Fruit fly (Drosophila melanogaster) whole organism, embryonic: Measurements from ENCODE around the gene CG33096.

Experiments
- Aef1 ChIP-seq: fragments of 200-800 bp; sonication (Bioruptor generic); IDR thresholded peaks from 3 replicates; pipeline ENCODE4 v1.3.6; 2022; ENCODE audit warnings: missing biosample characterization, missing genetic modification characterization
- B-H1 ChIP-seq: fragments of 200-800 bp; sonication (Bioruptor generic); IDR thresholded peaks from 3 replicates; pipeline ENCODE4 v1.3.6; 2022; ENCODE audit warnings: missing biosample characterization, missing genetic modification characterization
- CG14014 ChIP-seq: fragments of 200-800 bp; sonication (Bioruptor generic); IDR thresholded peaks from 2 replicates; pipeline ENCODE4 v1.3.6; 2022; ENCODE audit warnings: missing biosample characterization, missing genetic modification characterization
- CG14710 ChIP-seq: fragments of 200-800 bp; sonication (Bioruptor generic); optimal IDR thresholded peaks from 3 replicates; lab custom pipeline; 2019; ENCODE audit warnings: missing biosample characterization, mild to moderate bottlenecking, missing genetic modification characterization, moderate library complexity
- CG15479 ChIP-seq: fragments of 200-800 bp; sonication (Bioruptor generic); optimal IDR thresholded peaks from 3 replicates; lab custom pipeline; 2019; ENCODE audit warnings: missing biosample characterization, mild to moderate bottlenecking, missing genetic modification characterization, moderate library complexity
- CG15514 ChIP-seq: fragments of 200-800 bp; sonication (Bioruptor generic); optimal IDR thresholded peaks from 3 replicates; lab custom pipeline; 2017; ENCODE audit warnings: missing biosample characterization, missing genetic modification characterization, mild to moderate bottlenecking, moderate library complexity, missing genetic modification reagents
- CG17359 ChIP-seq: fragments of 200-800 bp; sonication (Bioruptor generic); optimal IDR thresholded peaks from 3 replicates; lab custom pipeline; 2018; ENCODE audit warnings: missing biosample characterization, mild to moderate bottlenecking, missing genetic modification characterization, moderate library complexity
- CG17802 ChIP-seq: fragments of 200-800 bp; sonication (Bioruptor generic); optimal IDR thresholded peaks from 2 replicates; lab custom pipeline; 2018; ENCODE audit warnings: missing biosample characterization, mild to moderate bottlenecking, missing genetic modification characterization, moderate library complexity
- CG18599 ChIP-seq: fragments of 200-800 bp; sonication (Bioruptor generic); optimal IDR thresholded peaks from 3 replicates; lab custom pipeline; 2017; ENCODE audit warnings: missing biosample characterization, missing genetic modification characterization, mild to moderate bottlenecking, moderate library complexity, missing genetic modification reagents
- CG2129 ChIP-seq: fragments of 200-800 bp; sonication (Bioruptor generic); IDR thresholded peaks from 2 replicates; pipeline ENCODE4 v1.3.6; 2022; ENCODE audit warnings: missing biosample characterization, missing genetic modification characterization; ENCODE audit not compliant: partially characterized antibody
- CG30403 ChIP-seq: fragments of 200-800 bp; sonication (Bioruptor generic); optimal IDR thresholded peaks from 3 replicates; lab custom pipeline; 2016; ENCODE audit warnings: missing biosample characterization, missing genetic modification characterization
- CG34422 ChIP-seq: fragments of 200-800 bp; sonication (Bioruptor generic); IDR thresholded peaks from 3 replicates; pipeline ENCODE4 v1.3.6; 2022; ENCODE audit warnings: missing biosample characterization, missing genetic modification characterization
- CG3726 ChIP-seq: fragments of 200-800 bp; sonication (Bioruptor generic); IDR thresholded peaks from 3 replicates; pipeline ENCODE4, ENCODE4 v1.3.6; 2022; ENCODE audit warnings: missing biosample characterization, missing genetic modification characterization
- CG3995 ChIP-seq: fragments of 200-800 bp; sonication (Bioruptor generic); optimal IDR thresholded peaks from 3 replicates; lab custom pipeline; 2016; ENCODE audit warnings: missing biosample characterization, missing genetic modification characterization
- CG5180 ChIP-seq: fragments of 200-800 bp; sonication (Bioruptor generic); optimal IDR thresholded peaks from 3 replicates; lab custom pipeline; 2017; ENCODE audit warnings: missing biosample characterization, missing genetic modification characterization, mild to moderate bottlenecking, moderate library complexity, missing genetic modification reagents
- CG6683 ChIP-seq: fragments of 200-800 bp; sonication (Bioruptor generic); optimal IDR thresholded peaks from 2 replicates; lab custom pipeline; 2017; ENCODE audit warnings: missing biosample characterization, mild to moderate bottlenecking, missing genetic modification characterization, missing genetic modification reagents
- CG7928 ChIP-seq: fragments of 200-800 bp; sonication (Bioruptor generic); optimal IDR thresholded peaks from 2 replicates; lab custom pipeline; 2017; ENCODE audit warnings: missing biosample characterization, mild to moderate bottlenecking, missing genetic modification characterization
- CG7963 ChIP-seq: fragments of 200-800 bp; sonication (Bioruptor generic); IDR thresholded peaks from 3 replicates; pipeline ENCODE4 v1.3.6; 2022; ENCODE audit warnings: missing biosample characterization, missing genetic modification characterization; ENCODE audit not compliant: partially characterized antibody
- CoRest ChIP-seq: fragments of 200-800 bp; sonication (Bioruptor generic); optimal IDR thresholded peaks from 3 replicates; lab custom pipeline; 2018; ENCODE audit warnings: missing biosample characterization, mild to moderate bottlenecking, missing genetic modification characterization, moderate library complexity
- Dll ChIP-seq: fragments of 200-800 bp; sonication (Bioruptor generic); IDR thresholded peaks from 4 replicates; pipeline ENCODE4 v1.3.6; 2022; ENCODE audit warnings: missing biosample characterization, missing genetic modification characterization; ENCODE audit not compliant: partially characterized antibody
- Doc3 ChIP-seq: fragments of 200-800 bp; sonication (Bioruptor generic); IDR thresholded peaks from 3 replicates; pipeline ENCODE4 v1.3.6; 2022; ENCODE audit warnings: missing biosample characterization, missing genetic modification characterization; ENCODE audit not compliant: partially characterized antibody
- Dref ChIP-seq: fragments of 200-800 bp; sonication (Bioruptor generic); IDR thresholded peaks from 2 replicates; pipeline ENCODE4 v1.3.6; 2022; ENCODE audit warnings: missing biosample characterization, missing genetic modification characterization
- ERR ChIP-seq: fragments of 200-800 bp; sonication (Bioruptor generic); optimal IDR thresholded peaks from 2 replicates; lab custom pipeline; 2016; ENCODE audit warnings: missing biosample characterization, missing genetic modification characterization
- Ets65A ChIP-seq: fragments of 200-800 bp; sonication (Bioruptor generic); peaks from one replicate; lab custom pipeline; 2016; ENCODE audit warnings: missing biosample characterization, missing genetic modification characterization
- Fer1 ChIP-seq: fragments of 200-800 bp; sonication (Bioruptor generic); optimal IDR thresholded peaks from 2 replicates; lab custom pipeline; 2017; ENCODE audit warnings: missing biosample characterization, mild to moderate bottlenecking, missing genetic modification characterization
- HLH54F ChIP-seq: fragments of 200-800 bp; sonication (Bioruptor generic); optimal IDR thresholded peaks from 3 replicates; lab custom pipeline; 2016; ENCODE audit warnings: missing biosample characterization, missing genetic modification characterization
- Kr ChIP-seq: fragments of 200-800 bp; sonication (Bioruptor generic); optimal IDR thresholded peaks from 2 replicates; lab custom pipeline; 2017; ENCODE audit warnings: missing biosample characterization, mild to moderate bottlenecking, missing genetic modification characterization
- Lhr ChIP-seq: fragments of 200-800 bp; sonication (Bioruptor generic); optimal IDR thresholded peaks from 3 replicates; lab custom pipeline; 2017; ENCODE audit warnings: mild to moderate bottlenecking, missing biosample characterization, missing genetic modification reagents, missing genetic modification characterization
- MESR4 ChIP-seq: fragments of 200-800 bp; sonication (Bioruptor generic); optimal IDR thresholded peaks from 2 replicates; lab custom pipeline; 2018; ENCODE audit warnings: missing biosample characterization, mild to moderate bottlenecking, missing genetic modification characterization, moderate library complexity
- Meics ChIP-seq: fragments of 200-800 bp; sonication (Bioruptor generic); optimal IDR thresholded peaks from 2 replicates; lab custom pipeline; 2017; ENCODE audit warnings: missing biosample characterization, mild to moderate bottlenecking, missing genetic modification characterization
- Opbp ChIP-seq: fragments of 200-800 bp; sonication (Bioruptor generic); IDR thresholded peaks from 3 replicates; pipeline ENCODE4 v1.3.6; 2022; ENCODE audit warnings: missing biosample characterization, missing genetic modification characterization; ENCODE audit not compliant: partially characterized antibody
- Side ChIP-seq: fragments of 200-800 bp; sonication (Bioruptor generic); optimal IDR thresholded peaks from 2 replicates; lab custom pipeline; 2016; ENCODE audit warnings: missing biosample characterization, missing genetic modification characterization
- Sry-δ ChIP-seq: fragments of 200-800 bp; sonication (Bioruptor generic); optimal IDR thresholded peaks from 2 replicates; lab custom pipeline; 2016; ENCODE audit warnings: missing biosample characterization, missing genetic modification characterization
- Stat92E ChIP-seq, 3 experiments: fragments of >200 bp in 2 of 3; fragments of 200-800 bp in 1 of 3; sonication (Bioruptor generic) in 1 of 3; optimal IDR thresholded peaks; 2 replicates each; lab custom pipeline; 2017 to 2019; ENCODE audit warnings: missing biosample characterization in 3 of 3, missing genetic modification characterization in 3 of 3, mild to moderate bottlenecking in 1 of 3, moderate library complexity in 1 of 3
- YL-1 ChIP-seq: fragments of 200-800 bp; sonication (Bioruptor generic); optimal IDR thresholded peaks from 3 replicates; lab custom pipeline; 2017; ENCODE audit warnings: missing biosample characterization, mild to moderate bottlenecking, missing genetic modification characterization
- bcd ChIP-seq: fragments of 200-800 bp; sonication (Bioruptor generic); optimal IDR thresholded peaks from 2 replicates; lab custom pipeline; 2017; ENCODE audit warnings: missing biosample characterization, mild to moderate bottlenecking, missing genetic modification characterization
- cas ChIP-seq: fragments of 200-800 bp; sonication (Bioruptor generic); IDR thresholded peaks from 2 replicates; pipeline ENCODE4 v1.3.6; 2022; ENCODE audit warnings: missing biosample characterization, missing genetic modification characterization
- danr ChIP-seq: fragments of 200-800 bp; sonication (Bioruptor generic); IDR thresholded peaks from 2 replicates; pipeline ENCODE4 v1.3.6; 2022; ENCODE audit warnings: missing biosample characterization, missing genetic modification characterization
- fd96Cb ChIP-seq: fragments of 200-800 bp; sonication (Bioruptor generic); optimal IDR thresholded peaks from 2 replicates; lab custom pipeline; 2018; ENCODE audit warnings: missing biosample characterization, mild to moderate bottlenecking, missing genetic modification characterization, moderate library complexity
- hbn ChIP-seq: fragments of 200-800 bp; sonication (Bioruptor generic); IDR thresholded peaks from 2 replicates; pipeline ENCODE4 v1.3.6; 2022; ENCODE audit warnings: missing biosample characterization, missing genetic modification characterization; ENCODE audit not compliant: partially characterized antibody
- insv ChIP-seq, 2 experiments: fragments of 200-800 bp; sonication (Bioruptor generic); optimal IDR thresholded peaks; 3 replicates each; lab custom pipeline; 2016 to 2018; ENCODE audit warnings: missing biosample characterization in 2 of 2, missing genetic modification characterization in 2 of 2
- lbe ChIP-seq: fragments of 200-800 bp; sonication (Bioruptor generic); optimal IDR thresholded peaks from 2 replicates; lab custom pipeline; 2016; ENCODE audit warnings: missing biosample characterization, mild to moderate bottlenecking, missing genetic modification characterization
- otp ChIP-seq: fragments of 200-800 bp; sonication (Bioruptor generic); IDR thresholded peaks from 3 replicates; pipeline ENCODE4, ENCODE4 v1.3.6; 2022; ENCODE audit warnings: missing biosample characterization, missing genetic modification characterization
- pzg ChIP-seq: fragments of 200-800 bp; sonication (Bioruptor generic); optimal IDR thresholded peaks from 3 replicates; lab custom pipeline; 2018; ENCODE audit warnings: missing biosample characterization, mild to moderate bottlenecking, missing genetic modification characterization, moderate library complexity
- schlank ChIP-seq: fragments of 200-800 bp; sonication (Bioruptor generic); optimal IDR thresholded peaks from 2 replicates; lab custom pipeline; 2018; ENCODE audit warnings: missing biosample characterization, mild to moderate bottlenecking, missing genetic modification characterization
- sim ChIP-seq: fragments of 200-800 bp; sonication (Bioruptor generic); IDR thresholded peaks from 2 replicates; pipeline ENCODE4 v1.3.6; 2022; ENCODE audit warnings: missing biosample characterization, missing genetic modification characterization
- sug ChIP-seq: fragments of 200-800 bp; optimal IDR thresholded peaks from 2 replicates; lab custom pipeline; 2019; ENCODE audit warnings: missing biosample characterization, mild to moderate bottlenecking, missing genetic modification characterization, moderate library complexity
- toy ChIP-seq: fragments of 200-800 bp; sonication (Bioruptor generic); IDR thresholded peaks from 2 replicates; pipeline ENCODE4 v1.3.6; 2022; ENCODE audit warnings: missing biosample characterization, missing genetic modification characterization
- zfh2 ChIP-seq: fragments of 200-800 bp; sonication (Bioruptor generic); optimal IDR thresholded peaks from 2 replicates; lab custom pipeline; 2016; ENCODE audit warnings: missing biosample characterization, missing genetic modification characterization

The CG33096 gene

DNA sequence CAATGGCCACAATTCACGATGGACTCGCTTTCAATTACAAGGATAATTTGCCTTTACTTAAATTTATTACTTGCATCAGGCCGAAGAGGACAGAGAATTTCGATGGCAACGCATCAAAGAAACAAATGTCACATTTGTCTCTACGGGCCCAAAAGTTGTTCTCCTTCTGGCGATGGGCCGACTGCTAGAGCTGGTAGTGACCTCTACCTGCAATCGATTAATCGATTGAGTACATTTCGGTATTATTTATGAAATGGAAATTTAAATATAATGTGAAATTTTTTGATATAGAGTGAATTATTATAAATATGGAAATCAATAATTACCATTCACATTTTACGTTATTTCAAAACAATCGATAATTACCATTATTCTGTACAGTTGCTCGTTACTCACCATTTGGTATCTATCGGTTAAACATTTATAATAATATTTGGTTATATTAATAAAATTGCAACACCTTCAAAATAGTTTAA, 25.3 kb downstream of the CG33096 start, which contains the start of the genes CG31510 and TTLL5 (continued):
- peak; percentile 70 for TF ChIP-seq Doc3 (GFP tag; lab: Robert Waterston, UW)
- TF ChIP-seq sug (tag; lab: Kevin White, UChicago) = no peak
- no peak for TF ChIP-seq Lhr (GFP tag; lab: Kevin White, UChicago)
- TF ChIP-seq pzg = peak; percentile 43
- no peak for TF ChIP-seq bcd (GFP tag; lab: Kevin White, UChicago)
- peak; percentile 74 for TF ChIP-seq Sry-δ
- peak; percentile 32 for TF ChIP-seq YL-1 (GFP tag; lab: Kevin White, UChicago)
- TF ChIP-seq CG15479 (GFP tag; lab: Kevin White, UChicago) = no peak
- TF ChIP-seq Dll (GFP tag; lab: Robert Waterston, UW) = peak; percentile 86
- TF ChIP-seq schlank (tag; lab: Kevin White, UChicago) = no peak
- no peak; the same call in 2 of the 3 replicates for TF ChIP-seq otp (GFP tag; lab: Robert Waterston, UW)
- TF ChIP-seq CG14014 (GFP tag; lab: Robert Waterston, UW) = no peak
- TF ChIP-seq CG17802 (tag; lab: Kevin White, UChicago) = peak; percentile 96
- peak; percentile 79 for TF ChIP-seq CG3995 (GFP tag; lab: Kevin White, UChicago)
- peak; percentile 33 for TF ChIP-seq CG30403 (GFP tag; lab: Kevin White, UChicago)
- no peak for TF ChIP-seq Aef1 (GFP tag; lab: Robert Waterston, UW)
- peak; percentile 70 for TF ChIP-seq CG2129
- no peak for TF ChIP-seq Meics
- no peak for TF ChIP-seq CG18599
- no peak for TF ChIP-seq CoRest (tag; lab: Kevin White, UChicago)
- TF ChIP-seq CG3726 = no peak
- peak; percentile 8 for TF ChIP-seq Side (GFP tag; lab: Kevin White, UChicago)
- no peak for TF ChIP-seq Kr
- no peak for TF ChIP-seq Ets65A (GFP tag; lab: Kevin White, UChicago)
- no peak; the same call in 2 of the 3 replicates for TF ChIP-seq B-H1 (GFP tag; lab: Robert Waterston, UW)
- TF ChIP-seq zfh2 (GFP tag; lab: Kevin White, UChicago) = peak; percentile 17
- peak; percentile 17 for TF ChIP-seq hbn (GFP tag; lab: Robert Waterston, UW)
- TF ChIP-seq CG7928 (GFP tag; lab: Kevin White, UChicago) = no peak
- peak; percentile 58 for TF ChIP-seq CG14710 (tag; lab: Kevin White, UChicago)
- no peak for TF ChIP-seq ERR (GFP tag; lab: Kevin White, UChicago)
- TF ChIP-seq lbe (GFP tag; lab: Kevin White, UChicago) = no peak
- TF ChIP-seq CG17359 (tag; lab: Kevin White, UChicago) = no peak
- no peak for TF ChIP-seq insv (GFP tag; optimal IDR thresholded peaks at IDR 0.05; lab: Kevin White, UChicago)
- peak; percentile 99 for TF ChIP-seq MESR4 (GFP tag; lab: Kevin White, UChicago)
- TF ChIP-seq CG7963 (GFP tag; lab: Robert Waterston, UW) = peak; percentile 70
- TF ChIP-seq CG6683 = no peak
- TF ChIP-seq Stat92E (GFP tag; optimal IDR thresholded peaks at IDR 0.05; lab: Kevin White, UChicago) = peak in 1 of 3 experiments; percentile 16
- TF ChIP-seq sim (GFP tag; lab: Robert Waterston, UW) = no peak
- TF ChIP-seq fd96Cb (tag; lab: Kevin White, UChicago) = no peak
- peak; percentile 72 for TF ChIP-seq Opbp
- TF ChIP-seq Dref (GFP tag; lab: Robert Waterston, UW) = peak; percentile 72
- TF ChIP-seq toy (GFP tag; lab: Robert Waterston, UW) = no peak
- TF ChIP-seq Fer1 (GFP tag; lab: Kevin White, UChicago) = no peak
- 0 out of 2 replicates have a peak, but pooled peaks have one; percentile 10 for TF ChIP-seq danr (GFP tag; lab: Robert Waterston, UW)
- TF ChIP-seq CG34422 (GFP tag; lab: Robert Waterston, UW) = 0 out of 3 replicates have a peak, but pooled peaks have one; percentile 43
- no peak for TF ChIP-seq HLH54F (GFP tag; lab: Kevin White, UChicago)
- TF ChIP-seq cas (GFP tag; lab: Robert Waterston, UW) = no peak
- no peak for TF ChIP-seq CG15514 (GFP tag; lab: Kevin White, UChicago)
- TF ChIP-seq CG5180 (GFP tag; lab: Kevin White, UChicago) = no peak
